Fruit fly (Drosophila melanogaster) ovary, adult (tissue): ENCODE results near the gene CG7402.

Experiments used
- CG17801 ChIP-seq: fragments of 200-800 bp; optimal IDR thresholded peaks from 2 replicates; lab custom pipeline; 2019; ENCODE audit warnings: missing biosample characterization, mild to moderate bottlenecking, missing genetic modification characterization, moderate library complexity; ENCODE audit not compliant: partially characterized antibody

Gene CG7402

DNA sequence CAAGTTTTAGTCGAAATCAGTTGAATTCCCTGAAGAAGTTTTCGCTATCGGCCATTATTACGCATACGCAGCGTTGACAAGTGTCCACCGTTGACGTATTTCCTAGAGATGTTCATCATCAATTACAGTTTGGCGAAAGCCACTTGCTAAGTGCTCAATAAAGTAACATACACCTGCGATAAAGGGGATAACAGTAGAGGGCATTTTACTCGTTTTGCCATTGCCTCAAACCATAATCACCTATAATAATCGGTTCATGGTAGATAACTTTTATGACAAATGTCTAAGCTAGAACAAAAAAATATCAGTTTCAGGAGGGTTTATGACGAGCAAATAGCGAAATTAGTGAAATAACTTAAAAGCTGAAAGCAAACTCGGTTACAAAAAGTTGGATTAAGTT, 15.1 kb downstream of the CG7402 start:
- peak; percentile 43 for TF ChIP-seq CG17801 (GFP tag; lab: Kevin White, UChicago)

DNA sequence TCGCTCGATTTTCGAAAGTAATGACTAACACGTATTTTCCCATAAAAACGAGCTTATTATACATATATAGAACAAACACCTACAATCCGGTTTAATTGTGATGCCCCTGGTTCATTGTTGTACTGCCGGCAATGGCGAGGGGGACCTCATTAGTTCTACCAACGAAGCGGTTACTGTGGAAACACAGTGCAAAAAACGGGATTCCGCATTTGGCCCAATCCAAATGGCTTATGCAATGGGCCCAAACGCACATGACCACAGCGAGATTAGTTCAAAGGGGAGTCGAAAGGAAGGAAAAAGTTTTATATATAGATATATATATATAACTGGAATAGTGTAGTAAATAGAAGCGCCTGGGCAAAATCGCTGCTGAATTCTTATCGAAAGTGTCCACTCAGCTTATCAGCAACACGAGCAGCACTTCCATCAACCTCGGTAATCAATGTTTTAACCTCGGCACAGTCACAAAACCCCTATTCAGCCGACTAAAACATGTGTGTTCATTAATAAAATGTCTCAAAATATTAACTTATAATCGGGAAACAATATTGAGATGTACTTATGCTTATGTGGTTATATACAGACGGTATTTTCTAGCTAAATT, 16.4 kb downstream of the CG7402 start:
- TF ChIP-seq CG17801 (GFP tag; lab: Kevin White, UChicago) = no peak

DNA sequence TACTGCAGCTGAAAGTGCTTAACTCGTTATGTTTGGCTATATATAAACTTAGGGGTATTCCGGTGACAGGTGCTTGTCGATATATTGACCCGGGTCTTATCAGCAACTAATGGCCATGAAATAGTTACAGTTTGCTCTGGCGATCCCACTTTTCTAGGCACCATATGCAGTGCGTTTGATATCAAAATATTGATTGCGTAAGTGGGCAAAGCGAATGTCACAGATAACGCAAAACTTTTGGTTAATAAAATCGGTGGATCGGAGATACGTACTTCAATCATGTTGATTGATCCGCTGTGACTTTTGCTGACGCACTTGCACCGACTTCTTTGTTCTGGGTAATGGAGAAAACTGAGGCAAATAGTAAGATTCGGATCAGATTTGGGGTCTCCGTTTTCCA, 17.1 kb downstream of the CG7402 start:
- TF ChIP-seq CG17801 (GFP tag; lab: Kevin White, UChicago) = no peak

DNA sequence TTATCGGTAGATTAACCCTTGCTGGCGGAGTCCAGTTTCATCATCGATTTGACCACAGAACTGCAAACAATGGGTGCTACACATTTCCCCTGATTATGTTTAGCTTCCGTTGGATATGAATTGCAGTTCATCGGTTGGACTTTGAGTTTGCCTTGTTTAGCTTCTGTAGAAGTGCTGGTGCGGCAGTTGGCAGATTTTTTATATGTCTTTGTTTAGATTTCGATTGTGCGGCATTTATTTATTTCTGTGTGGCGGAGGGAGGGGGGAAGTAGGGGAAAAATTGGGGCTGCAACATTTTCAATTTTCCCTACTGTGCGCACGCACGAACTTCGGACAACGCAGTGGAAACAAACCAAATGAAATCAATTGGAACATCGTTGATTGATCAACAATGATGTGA, 18.3 kb downstream of the CG7402 start:
- TF ChIP-seq CG17801 (GFP tag; lab: Kevin White, UChicago) = peak; percentile 10

DNA sequence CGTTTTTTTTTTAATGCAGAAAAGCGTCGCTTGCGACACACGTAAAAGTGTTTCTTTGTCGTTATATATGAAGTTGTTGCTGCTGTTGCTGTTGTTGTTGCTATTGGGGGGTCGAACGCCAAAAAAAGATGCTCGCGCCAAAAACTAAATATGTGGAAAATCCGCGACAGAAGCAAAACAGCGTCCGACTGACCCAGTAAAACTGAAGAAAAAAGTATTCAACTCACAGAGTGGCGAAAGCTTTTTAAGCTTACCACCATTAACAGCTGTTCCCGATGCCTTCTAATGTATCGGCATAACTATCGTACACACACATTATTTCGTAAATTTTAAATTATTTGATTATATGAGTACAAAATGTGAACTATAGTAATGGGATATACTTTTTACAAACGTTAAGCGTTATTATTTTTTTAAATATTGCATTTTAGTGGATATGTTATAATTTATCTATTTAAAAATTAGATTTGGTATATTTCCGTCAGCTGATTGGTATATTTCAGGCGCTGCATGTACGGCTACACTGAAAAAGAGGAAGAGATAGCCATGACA, 20.2 kb downstream of the CG7402 start, which contains the start of the genes Prestin and Wdr92:
Prestin (minus strand) TSS at position 204 of the 552 bp plus-strand sequence.
Wdr92 (plus strand) TSS at position 535 of the 552 bp plus-strand sequence.
- peak; percentile 75 for TF ChIP-seq CG17801 (GFP tag; lab: Kevin White, UChicago)

- no peak for TF ChIP-seq CG17801 (GFP tag; lab: Kevin White, UChicago)
Measured at dm6 chr3L:17912448-17912847, 24.9 kb downstream of the CG7402 start, which contains the start of gene CG5290. TSS of gene CG5290 (minus strand) at chr3L:17912565.

DNA sequence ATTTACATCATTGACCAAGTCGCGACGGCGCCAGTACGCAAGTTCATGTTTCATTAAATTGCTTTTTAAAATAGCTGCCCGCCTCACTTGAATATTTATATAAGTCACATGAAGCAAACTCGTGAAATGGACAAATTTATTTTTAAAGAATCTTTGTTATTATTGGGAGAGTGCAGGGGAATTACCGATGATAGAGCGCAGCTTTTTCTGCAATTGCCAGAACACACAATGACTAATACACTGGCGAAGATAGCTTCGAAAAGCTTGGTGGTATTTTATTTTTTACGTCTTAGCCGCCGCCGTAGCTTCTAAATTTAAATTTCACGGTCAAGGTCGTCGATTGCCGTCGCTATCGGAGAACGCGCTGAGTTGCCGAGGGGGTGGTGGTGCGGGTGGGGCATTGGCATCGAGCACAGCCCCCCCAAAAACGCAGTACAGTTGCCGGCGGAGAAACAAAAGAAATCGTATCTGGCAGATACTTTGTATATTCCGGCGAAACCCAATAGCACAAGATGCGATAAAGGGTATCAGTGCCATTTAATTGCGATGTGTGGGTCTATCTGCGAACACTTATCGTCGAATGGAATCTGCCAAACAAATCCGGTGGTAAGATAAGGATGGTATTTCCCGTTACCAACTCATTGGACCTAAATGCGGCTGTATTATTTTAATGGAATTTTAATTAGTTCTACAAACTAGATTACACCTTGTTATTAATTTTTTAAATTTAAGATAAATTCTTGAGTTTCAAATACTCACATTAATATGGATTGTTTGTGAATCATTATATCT, 25.7 kb downstream of the CG7402 start:
- no peak for TF ChIP-seq CG17801 (GFP tag; lab: Kevin White, UChicago)

dm6 chr3L:17913966-17914540, 26.5 kb downstream of the CG7402 start:
- TF ChIP-seq CG17801 (GFP tag; lab: Kevin White, UChicago) = peak; percentile 65

dm6 chr3L:17915792-17916540, 28.5 kb downstream of the CG7402 start:
- no peak for TF ChIP-seq CG17801 (GFP tag; lab: Kevin White, UChicago)

- TF ChIP-seq CG17801 (GFP tag; lab: Kevin White, UChicago) = no peak
Measured at dm6 chr3L:17917687-17918434, 30.4 kb downstream of the CG7402 start.

- TF ChIP-seq CG17801 (GFP tag; lab: Kevin White, UChicago) = no peak
Measured at dm6 chr3L:17921462-17921861, 34.0 kb downstream of the CG7402 start.

DNA sequence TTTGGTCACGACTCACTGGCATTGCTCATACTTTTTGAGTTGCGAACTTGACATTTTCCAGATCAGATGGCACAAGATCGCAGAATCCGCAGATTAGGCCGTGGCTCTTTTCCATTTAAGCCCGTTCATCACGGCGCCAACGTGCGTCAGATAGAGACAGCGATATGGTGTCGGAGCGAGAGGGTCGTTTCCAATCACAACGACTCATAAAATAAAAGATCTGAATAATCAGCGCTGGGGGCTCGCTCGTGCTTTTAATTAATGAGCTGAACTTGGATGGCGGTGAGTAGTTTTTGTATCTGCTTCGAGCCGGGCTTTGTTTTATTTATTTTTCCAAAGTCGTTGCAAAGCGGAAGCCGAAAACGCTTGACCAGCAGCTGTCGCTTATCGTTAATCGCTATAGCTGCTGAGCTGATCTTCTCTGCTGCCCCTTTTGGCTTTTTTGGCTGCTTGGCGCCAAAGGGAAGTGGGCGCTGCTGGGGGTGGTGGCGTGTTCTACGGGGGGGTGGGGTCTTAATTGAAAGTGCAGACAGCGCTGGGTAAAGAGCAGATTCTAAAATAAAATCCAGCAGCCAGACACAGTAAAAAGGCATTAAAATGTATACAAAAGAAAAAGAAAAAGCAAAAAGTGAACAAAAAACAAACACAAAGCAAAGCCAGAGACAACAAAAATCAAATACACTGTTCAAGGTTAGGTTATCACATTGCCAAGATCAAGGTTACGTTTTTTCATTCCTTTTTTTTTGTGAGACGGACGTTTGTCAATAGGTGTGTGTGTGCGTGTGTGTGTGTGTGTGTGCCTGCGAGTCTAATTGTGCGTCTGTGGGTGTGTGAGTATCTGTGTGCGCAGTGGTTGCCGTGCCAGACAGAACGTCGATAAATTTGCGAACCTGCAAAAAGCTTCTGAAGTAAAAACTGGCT, 34.9 kb downstream of the CG7402 start:
- no peak for TF ChIP-seq CG17801 (GFP tag; lab: Kevin White, UChicago)
